Worm (Caenorhabditis elegans) whole organism, mixed stage, embryonic: ENCODE measurements around the gene F49E8.7.

Source experiments
- M03D4.4 ChIP-seq: sonication (generic microtip); optimal IDR thresholded peaks from 2 replicates; lab custom pipeline; 2017; ENCODE audit warnings: mild to moderate bottlenecking, missing genetic modification characterization, missing compliant biosample characterization
- bed-3 ChIP-seq: fragments of 200-800 bp; sonication (Bioruptor generic); optimal IDR thresholded peaks from 3 replicates; lab custom pipeline; 2018; ENCODE audit warnings: mild to moderate bottlenecking, missing genetic modification characterization, moderate library complexity, missing compliant biosample characterization
- blmp-1 ChIP-seq: fragments of 150-350 bp; optimal IDR thresholded peaks from 2 replicates; lab custom pipeline; 2014; ENCODE audit warnings: missing biosample characterization, missing genetic modification characterization
- ceh-39 ChIP-seq: fragments of 150-350 bp; optimal IDR thresholded peaks from 2 replicates; lab custom pipeline; 2014; ENCODE audit warnings: missing biosample characterization, missing genetic modification characterization
- ceh-43 ChIP-seq: fragments of 200-800 bp; sonication (Bioruptor generic); optimal IDR thresholded peaks from 2 replicates; lab custom pipeline; 2018; ENCODE audit warnings: mild to moderate bottlenecking, missing genetic modification characterization, moderate library complexity, missing compliant biosample characterization
- ceh-83 ChIP-seq: fragments of 200-800 bp; sonication (Bioruptor generic); optimal IDR thresholded peaks from 2 replicates; lab custom pipeline; 2018; ENCODE audit warnings: mild to moderate bottlenecking, missing genetic modification characterization, missing compliant biosample characterization
- ces-1 ChIP-seq: fragments of 150-350 bp; optimal IDR thresholded peaks from 2 replicates; lab custom pipeline; 2014; ENCODE audit warnings: missing biosample characterization, missing genetic modification reagents, missing genetic modification characterization
- cnd-1 ChIP-seq: fragments of 200-800 bp; sonication (Bioruptor generic); optimal IDR thresholded peaks from 2 replicates; lab custom pipeline; 2018; ENCODE audit warnings: mild to moderate bottlenecking, missing genetic modification characterization, missing compliant biosample characterization
- drap-1 ChIP-seq: fragments of 200-800 bp; sonication (Bioruptor generic); optimal IDR thresholded peaks from 3 replicates; lab custom pipeline; 2018; ENCODE audit warnings: mild to moderate bottlenecking, missing genetic modification characterization, missing compliant biosample characterization
- elt-1 ChIP-seq: sonication (generic microtip); optimal IDR thresholded peaks from 2 replicates; lab custom pipeline; 2017; ENCODE audit warnings: missing genetic modification characterization, mild to moderate bottlenecking, missing compliant biosample characterization, antibody characterized with exemption, moderate library complexity, borderline replicate concordance; ENCODE audit not compliant: insufficient read depth
- elt-3 ChIP-seq: fragments of 150-350 bp; optimal IDR thresholded peaks from 2 replicates; lab custom pipeline; 2014; ENCODE audit warnings: missing biosample characterization, missing genetic modification characterization
- flh-1 ChIP-seq: fragments of 200-800 bp; sonication (Bioruptor generic); optimal IDR thresholded peaks from 2 replicates; lab custom pipeline; 2018; ENCODE audit warnings: mild to moderate bottlenecking, missing genetic modification characterization, moderate library complexity, missing compliant biosample characterization
- hlh-1 ChIP-seq: fragments of 150-350 bp; optimal IDR thresholded peaks from 2 replicates; lab custom pipeline; 2014; ENCODE audit warnings: missing biosample characterization, missing genetic modification reagents, missing genetic modification characterization
- lin-13 ChIP-seq: fragments of 150-350 bp; optimal IDR thresholded peaks from 2 replicates; lab custom pipeline; 2014; ENCODE audit warnings: missing biosample characterization, missing genetic modification characterization
- lsy-2 ChIP-seq: fragments of 150-350 bp; optimal IDR thresholded peaks from 2 replicates; lab custom pipeline; 2014; ENCODE audit warnings: missing biosample characterization, missing genetic modification characterization
- mls-2 ChIP-seq: sonication (generic microtip); optimal IDR thresholded peaks from 2 replicates; lab custom pipeline; 2016; ENCODE audit warnings: mild to moderate bottlenecking, missing genetic modification characterization, moderate library complexity, missing compliant biosample characterization
- nhr-12 ChIP-seq: fragments of 150-350 bp; optimal IDR thresholded peaks from 2 replicates; lab custom pipeline; 2014; ENCODE audit warnings: missing biosample characterization, missing genetic modification characterization
- nhr-2 ChIP-seq: fragments of 150-350 bp; optimal IDR thresholded peaks from 2 replicates; lab custom pipeline; 2014; ENCODE audit warnings: missing biosample characterization, missing genetic modification characterization
- nhr-237 ChIP-seq: fragments of 150-350 bp; optimal IDR thresholded peaks from 2 replicates; lab custom pipeline; 2014; ENCODE audit warnings: missing biosample characterization, missing genetic modification characterization
- nhr-28 ChIP-seq: fragments of 150-350 bp; optimal IDR thresholded peaks from 2 replicates; lab custom pipeline; 2014; ENCODE audit warnings: missing biosample characterization, missing genetic modification characterization
- nhr-76 ChIP-seq: sonication (generic microtip); optimal IDR thresholded peaks from 2 replicates; lab custom pipeline; 2017; ENCODE audit warnings: missing biosample characterization, missing genetic modification characterization
- pha-4 ChIP-seq: fragments of 150-350 bp; optimal IDR thresholded peaks from 2 replicates; lab custom pipeline; 2018; ENCODE audit warnings: missing biosample characterization, missing genetic modification reagents, missing genetic modification characterization
- sem-2 ChIP-seq: fragments of 200-800 bp; sonication (Bioruptor generic); optimal IDR thresholded peaks from 2 replicates; lab custom pipeline; 2018; ENCODE audit warnings: mild to moderate bottlenecking, missing genetic modification characterization, missing compliant biosample characterization
- snpc-4 ChIP-seq: fragments of 150-350 bp; optimal IDR thresholded peaks from 2 replicates; lab custom pipeline; 2014; ENCODE audit warnings: missing biosample characterization, missing genetic modification characterization
- sptf-1 ChIP-seq: sonication (generic microtip); optimal IDR thresholded peaks from 2 replicates; lab custom pipeline; 2017; ENCODE audit warnings: mild to moderate bottlenecking, missing genetic modification characterization, moderate library complexity, missing compliant biosample characterization
- tbx-8 ChIP-seq: fragments of 200-800 bp; sonication (Bioruptor generic); optimal IDR thresholded peaks from 2 replicates; lab custom pipeline; 2018; ENCODE audit warnings: mild to moderate bottlenecking, missing genetic modification characterization, moderate library complexity, missing compliant biosample characterization
- unc-39 ChIP-seq: fragments of 150-350 bp; optimal IDR thresholded peaks from 2 replicates; lab custom pipeline; 2014; ENCODE audit warnings: missing biosample characterization, missing genetic modification characterization
- unc-62 ChIP-seq: fragments of 150-350 bp; optimal IDR thresholded peaks from 2 replicates; lab custom pipeline; 2014; ENCODE audit warnings: missing biosample characterization, missing genetic modification reagents, missing genetic modification characterization
- zip-8 ChIP-seq: fragments of 150-350 bp; optimal IDR thresholded peaks from 2 replicates; lab custom pipeline; 2014; ENCODE audit warnings: missing biosample characterization, missing genetic modification characterization

The F49E8.7 gene

ce11 chrIV:7559237-7559636 is 3.1 kb upstream of the F49E8.7 start:
- no peak for TF ChIP-seq unc-62 (GFP tag; lab: Kevin White, UChicago)
- TF ChIP-seq elt-1 (tag; lab: Kevin White, UChicago), result no peak
- TF ChIP-seq nhr-28, result no peak
- TF ChIP-seq lin-13 (tag; lab: Kevin White, UChicago), result no peak
- no peak for TF ChIP-seq zip-8 (tag; lab: Kevin White, UChicago)
- no peak for TF ChIP-seq unc-39 (tag; lab: Kevin White, UChicago)
- TF ChIP-seq elt-3 (tag; lab: Kevin White, UChicago), result no peak
- TF ChIP-seq nhr-76 (tag; lab: Kevin White, UChicago), result no peak
- TF ChIP-seq blmp-1, result no peak
- no peak for TF ChIP-seq snpc-4 (tag; lab: Kevin White, UChicago)
- TF ChIP-seq bed-3, result no peak
- no peak for TF ChIP-seq sem-2 (GFP tag; lab: Kevin White, UChicago)

- TF ChIP-seq flh-1 (GFP tag; lab: Kevin White, UChicago) (no peak), snpc-4 (tag; lab: Kevin White, UChicago) (no peak), elt-1 (tag; lab: Kevin White, UChicago) (no peak), nhr-76 (tag; lab: Kevin White, UChicago) (no peak), ceh-43 (GFP tag; lab: Kevin White, UChicago) (no peak), ceh-83 (GFP tag; lab: Kevin White, UChicago) (no peak), nhr-28 (no peak), pha-4 (no peak), sptf-1 (tag; lab: Kevin White, UChicago) (no peak), tbx-8 (GFP tag; lab: Kevin White, UChicago) (no peak), lsy-2 (tag; lab: Kevin White, UChicago) (no peak), cnd-1 (no peak), hlh-1 (tag; lab: Kevin White, UChicago) (no peak), sem-2 (GFP tag; lab: Kevin White, UChicago) (no peak), nhr-12 (no peak), elt-3 (tag; lab: Kevin White, UChicago) (no peak), lin-13 (tag; lab: Kevin White, UChicago) (no peak), nhr-2 (no peak)
Observed at ce11 chrIV:7558653-7559052, 2.5 kb upstream of the F49E8.7 start.

DNA sequence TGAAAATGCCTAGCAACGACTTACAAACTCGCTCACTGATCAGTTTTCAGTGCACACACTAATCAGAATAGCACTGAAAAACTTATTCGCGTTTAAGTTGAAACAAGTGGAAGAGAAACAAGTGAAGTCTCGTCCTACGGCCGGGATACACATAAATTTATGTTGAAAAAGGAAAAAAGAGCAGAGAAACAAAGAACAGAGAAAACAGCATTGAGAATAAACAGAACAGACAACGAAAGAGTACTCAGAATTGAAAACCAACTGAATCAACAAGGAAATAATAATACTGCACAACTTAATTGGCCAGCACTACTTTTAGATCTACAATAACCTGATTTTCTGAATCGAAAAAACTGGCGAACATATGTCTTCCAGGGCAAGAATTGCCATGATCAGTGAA is 1.8 kb downstream of the F49E8.7 start, which contains the start of gene F49E8.6:
TSS of gene F49E8.6 (minus strand) at position 317 of the 400 bp plus-strand sequence.
- TF ChIP-seq M03D4.4 (tag; lab: Kevin White, UChicago) (no peak), nhr-28 (no peak), ceh-83 (GFP tag; lab: Kevin White, UChicago) (no peak), ces-1 (GFP tag; lab: Kevin White, UChicago) (no peak), nhr-12 (no peak), flh-1 (GFP tag; lab: Kevin White, UChicago) (no peak), nhr-2 (no peak), mls-2 (no peak), zip-8 (tag; lab: Kevin White, UChicago) (no peak)

ce11 chrIV:7552958-7553553 is 3.1 kb downstream of the F49E8.7 start, which contains the start of gene dif-1:
TSS of gene dif-1 (minus strand) at chrIV:7553008.
- no peak for TF ChIP-seq ceh-39 (tag; lab: Kevin White, UChicago)
- peak; percentile 90 for TF ChIP-seq nhr-12

- TF ChIP-seq pha-4 (no peak), nhr-28 (no peak), lsy-2 (tag; lab: Kevin White, UChicago) (no peak), hlh-1 (tag; lab: Kevin White, UChicago) (no peak), nhr-12 (no peak), ceh-83 (GFP tag; lab: Kevin White, UChicago) (no peak), sem-2 (GFP tag; lab: Kevin White, UChicago) (no peak), blmp-1 (no peak), unc-62 (GFP tag; lab: Kevin White, UChicago) (no peak), nhr-237 (tag; lab: Kevin White, UChicago) (no peak), drap-1 (no peak), unc-39 (tag; lab: Kevin White, UChicago) (no peak), cnd-1 (no peak), lin-13 (tag; lab: Kevin White, UChicago) (no peak), elt-3 (tag; lab: Kevin White, UChicago) (no peak), tbx-8 (GFP tag; lab: Kevin White, UChicago) (no peak), nhr-2 (no peak), bed-3 (no peak), sptf-1 (tag; lab: Kevin White, UChicago) (no peak)
Observed at ce11 chrIV:7552100-7552499, 4.1 kb downstream of the F49E8.7 start.
